Worm (Caenorhabditis elegans) whole organism, L3 larva: ENCODE results near the gene C33A12.3.

Experiments
- ZK546.5 ChIP-seq: sonication (generic microtip); optimal IDR thresholded peaks from 2 replicates; lab custom pipeline; 2017; ENCODE audit warnings: missing biosample characterization, missing genetic modification characterization
- ama-1 ChIP-seq: fragments of 150-350 bp; optimal IDR thresholded peaks from 2 replicates; lab custom pipeline; 2018
- ceh-16 ChIP-seq: sonication (generic microtip); optimal IDR thresholded peaks from 2 replicates; lab custom pipeline; 2017; ENCODE audit warnings: missing biosample characterization, missing genetic modification characterization
- ceh-82 ChIP-seq: fragments of 150-350 bp; optimal IDR thresholded peaks from 2 replicates; lab custom pipeline; 2014; ENCODE audit warnings: missing biosample characterization, missing genetic modification characterization
- egl-27 ChIP-seq: sonication (generic microtip); optimal IDR thresholded peaks from 4 replicates; lab custom pipeline; 2017; ENCODE audit warnings: missing biosample characterization, missing genetic modification reagents, missing genetic modification characterization
- elt-1 ChIP-seq: fragments of 150-350 bp; optimal IDR thresholded peaks from 2 replicates; lab custom pipeline; 2014; ENCODE audit warnings: missing biosample characterization, missing genetic modification characterization
- elt-2 ChIP-seq: sonication (generic microtip); optimal IDR thresholded peaks from 2 replicates; lab custom pipeline; 2016; ENCODE audit warnings: missing genetic modification reagents, mild to moderate bottlenecking, missing genetic modification characterization, missing compliant biosample characterization
- elt-3 ChIP-seq, 3 experiments: fragments of 150-350 bp in 1 of 3; sonication (generic microtip) in 2 of 3; optimal IDR thresholded peaks; 2 replicates in 2 of 3; 4 replicates in 1 of 3; lab custom pipeline; 2014 to 2017; ENCODE audit warnings: missing biosample characterization in 3 of 3, missing genetic modification characterization in 3 of 3
- fkh-10 ChIP-seq: sonication (generic microtip); optimal IDR thresholded peaks from 2 replicates; lab custom pipeline; 2017; ENCODE audit warnings: missing biosample characterization, missing genetic modification reagents, missing genetic modification characterization
- fkh-2 ChIP-seq: fragments of 150-350 bp; optimal IDR thresholded peaks from 2 replicates; lab custom pipeline; 2014; ENCODE audit warnings: missing biosample characterization, missing genetic modification reagents, missing genetic modification characterization
- fos-1 ChIP-seq: fragments of 150-350 bp; optimal IDR thresholded peaks from 2 replicates; lab custom pipeline; 2014; ENCODE audit warnings: missing biosample characterization, missing genetic modification characterization
- hmg-11 ChIP-seq: sonication (generic microtip); optimal IDR thresholded peaks from 2 replicates; lab custom pipeline; 2016; ENCODE audit warnings: missing genetic modification characterization, missing compliant biosample characterization
- jun-1 ChIP-seq: fragments of 150-350 bp; optimal IDR thresholded peaks from 2 replicates; lab custom pipeline; 2014; ENCODE audit warnings: missing biosample characterization, missing genetic modification reagents, missing genetic modification characterization
- lin-15B ChIP-seq: fragments of 150-350 bp; optimal IDR thresholded peaks from 2 replicates; lab custom pipeline; 2014; ENCODE audit warnings: missing biosample characterization, missing genetic modification characterization
- lin-39 ChIP-seq: fragments of 150-350 bp; optimal IDR thresholded peaks from 2 replicates; lab custom pipeline; 2018; ENCODE audit warnings: missing biosample characterization, missing genetic modification reagents, missing genetic modification characterization
- lsy-12 ChIP-seq: sonication (generic microtip); optimal IDR thresholded peaks from 2 replicates; lab custom pipeline; 2016; ENCODE audit warnings: mild to moderate bottlenecking, missing genetic modification characterization, missing compliant biosample characterization
- mdl-1 ChIP-seq: fragments of 150-350 bp; optimal IDR thresholded peaks from 2 replicates; lab custom pipeline; 2014; ENCODE audit warnings: missing biosample characterization, missing genetic modification characterization
- mml-1 ChIP-seq: fragments of 150-350 bp; sonication (generic microtip); optimal IDR thresholded peaks from 3 replicates; lab custom pipeline; 2014; ENCODE audit warnings: missing biosample characterization, missing genetic modification characterization
- nfya-1 ChIP-seq: sonication (generic microtip); optimal IDR thresholded peaks from 2 replicates; lab custom pipeline; 2017; ENCODE audit warnings: missing genetic modification characterization, mild to moderate bottlenecking, missing compliant biosample characterization, antibody characterized with exemption, moderate library complexity; ENCODE audit not compliant: insufficient read depth
- nhr-11 ChIP-seq: fragments of 150-350 bp; optimal IDR thresholded peaks from 2 replicates; lab custom pipeline; 2014; ENCODE audit warnings: missing biosample characterization, missing genetic modification characterization
- nhr-23 ChIP-seq: fragments of 150-350 bp; optimal IDR thresholded peaks from 2 replicates; lab custom pipeline; 2014; ENCODE audit warnings: missing biosample characterization, missing genetic modification reagents, missing genetic modification characterization
- nhr-237 ChIP-seq: fragments of 150-350 bp; optimal IDR thresholded peaks from 2 replicates; lab custom pipeline; 2014; ENCODE audit warnings: missing biosample characterization, missing genetic modification characterization
- nhr-25 ChIP-seq: sonication (generic microtip); optimal IDR thresholded peaks from 2 replicates; lab custom pipeline; 2017; ENCODE audit warnings: missing biosample characterization, missing genetic modification characterization
- nhr-28 ChIP-seq: fragments of 150-350 bp; optimal IDR thresholded peaks from 2 replicates; lab custom pipeline; 2014; ENCODE audit warnings: missing biosample characterization, missing genetic modification characterization
- nhr-43 ChIP-seq: sonication (generic microtip); optimal IDR thresholded peaks from 2 replicates; lab custom pipeline; 2016; ENCODE audit warnings: mild to moderate bottlenecking, missing genetic modification characterization, missing compliant biosample characterization; ENCODE audit not compliant: poor library complexity, severe bottlenecking
- nhr-67 ChIP-seq: fragments of 150-350 bp; optimal IDR thresholded peaks from 2 replicates; lab custom pipeline; 2014; ENCODE audit warnings: missing biosample characterization, missing genetic modification characterization
- nhr-76 ChIP-seq: fragments of 150-350 bp; sonication (generic microtip); optimal IDR thresholded peaks from 5 replicates; lab custom pipeline; 2014; ENCODE audit warnings: missing biosample characterization, missing genetic modification characterization
- pha-4 ChIP-seq: fragments of 150-350 bp; optimal IDR thresholded peaks from 2 replicates; lab custom pipeline; 2014; ENCODE audit warnings: missing biosample characterization, missing genetic modification reagents, missing genetic modification characterization
- pqm-1 ChIP-seq: fragments of 150-350 bp; optimal IDR thresholded peaks from 2 replicates; lab custom pipeline; 2017; ENCODE audit warnings: missing biosample characterization, missing genetic modification characterization, inconsistent platforms
- skn-1 ChIP-seq: fragments of 150-350 bp; optimal IDR thresholded peaks from 2 replicates; lab custom pipeline; 2014; ENCODE audit warnings: missing biosample characterization, missing genetic modification characterization
- snpc-4 ChIP-seq: fragments of 150-350 bp; optimal IDR thresholded peaks from 2 replicates; lab custom pipeline; 2014; ENCODE audit warnings: missing biosample characterization, missing genetic modification characterization
- tbx-2 ChIP-seq: sonication (generic microtip); optimal IDR thresholded peaks from 2 replicates; lab custom pipeline; 2016; ENCODE audit warnings: mild to moderate bottlenecking, missing genetic modification characterization, missing compliant biosample characterization
- unc-39 ChIP-seq: sonication (generic microtip); optimal IDR thresholded peaks from 4 replicates; lab custom pipeline; 2017; ENCODE audit warnings: missing biosample characterization, missing genetic modification characterization
- zag-1 ChIP-seq: fragments of 150-350 bp; optimal IDR thresholded peaks from 2 replicates; lab custom pipeline; 2014; ENCODE audit warnings: missing biosample characterization, missing genetic modification characterization
- ztf-11 ChIP-seq: fragments of 150-350 bp; optimal IDR thresholded peaks from 2 replicates; lab custom pipeline; 2014; ENCODE audit warnings: missing biosample characterization, missing genetic modification characterization
- ztf-4 ChIP-seq: fragments of 150-350 bp; optimal IDR thresholded peaks from 2 replicates; lab custom pipeline; 2014; ENCODE audit warnings: missing biosample characterization, missing genetic modification characterization

The C33A12.3 gene

DNA sequence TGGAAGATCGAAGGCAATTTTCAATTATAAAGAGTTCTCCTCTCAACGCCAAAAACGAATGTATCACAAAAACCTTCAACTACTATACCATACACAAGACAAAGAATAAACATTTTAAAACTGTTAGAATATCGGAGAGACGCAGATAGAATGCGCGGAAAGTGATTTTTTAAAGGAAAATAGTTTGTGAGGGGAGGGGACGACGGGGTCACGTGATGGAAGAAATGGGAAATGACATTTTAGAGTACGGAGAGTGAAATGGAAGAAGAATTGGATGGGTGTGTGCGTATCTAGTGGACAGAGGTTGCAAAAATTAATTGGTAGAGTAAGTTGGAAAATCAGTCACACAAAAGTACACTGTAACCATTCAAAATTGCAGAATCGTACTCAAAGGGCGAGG lies 21.5 kb upstream of the C33A12.3 start:
- TF ChIP-seq elt-2 (tag; lab: Kevin White, UChicago) (no peak), fkh-10 (GFP tag; lab: Kevin White, UChicago) (no peak), nhr-23 (tag; lab: Kevin White, UChicago) (peak; percentile 46), nhr-25 (tag; lab: Kevin White, UChicago) (peak; percentile 85), snpc-4 (peak; percentile 6), ztf-11 (no peak), pha-4 (tag; lab: Kevin White, UChicago) (peak; percentile 48)

ce11 chrIV:9533071-9533470 lies 20.3 kb upstream of the C33A12.3 start, which contains the start of gene F56H11.2:
F56H11.2 (minus strand) TSS chrIV:9533171.
- TF ChIP-seq fos-1 (tag; lab: Kevin White, UChicago) (no peak), elt-2 (tag; lab: Kevin White, UChicago) (peak; percentile 14), nhr-237 (no peak), tbx-2 (no peak)

DNA sequence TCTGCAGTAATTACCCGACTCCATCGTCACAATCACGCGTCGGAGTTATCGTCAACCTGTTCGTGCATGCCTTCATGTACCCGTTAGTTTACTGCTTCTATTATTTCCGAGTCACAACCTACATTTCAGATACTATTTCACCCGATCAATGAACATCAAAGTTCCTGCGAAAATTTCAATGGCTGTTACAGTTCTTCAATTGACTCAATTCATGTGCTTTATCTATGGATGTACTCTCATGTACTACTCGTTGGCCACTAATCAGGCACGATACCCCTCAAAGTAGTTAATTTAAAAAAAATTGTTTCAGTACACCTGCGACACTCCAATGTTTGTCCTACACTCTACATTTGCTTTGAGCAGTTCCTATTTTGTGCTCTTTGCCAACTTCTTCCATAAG lies 18.0 kb upstream of the C33A12.3 start:
- no peak for TF ChIP-seq snpc-4
- peak; percentile 8 for TF ChIP-seq nhr-23 (tag; lab: Kevin White, UChicago)
- TF ChIP-seq nhr-43 = peak; percentile 7
- TF ChIP-seq nhr-11 (tag; lab: Kevin White, UChicago) = no peak
- TF ChIP-seq lsy-12 (tag; lab: Kevin White, UChicago) = peak; percentile 44
- TF ChIP-seq ama-1 (lab: Kevin White, UChicago) = peak; percentile 45
- TF ChIP-seq mml-1 (tag; lab: Kevin White, UChicago) = no peak
- TF ChIP-seq pha-4 (tag; lab: Kevin White, UChicago) = no peak
- TF ChIP-seq nhr-25 (tag; lab: Kevin White, UChicago) = peak; percentile 39

DNA sequence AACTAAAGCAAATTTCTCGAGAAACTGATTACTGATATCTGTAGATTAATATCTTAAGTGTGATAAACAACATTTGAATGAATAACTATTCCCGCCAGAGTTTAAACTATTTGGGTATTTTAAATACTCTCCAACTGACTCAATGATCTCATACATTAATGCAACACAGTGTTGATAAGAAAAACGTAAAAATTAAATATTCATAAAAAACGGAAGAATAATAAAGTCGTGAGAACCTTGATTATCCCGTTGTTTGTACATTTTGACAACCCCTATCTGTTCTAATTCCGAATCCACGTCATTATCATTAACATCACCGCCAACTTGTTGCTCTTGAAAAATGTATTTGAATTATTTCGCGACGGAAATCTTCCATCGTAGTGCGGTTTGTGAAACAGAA lies 16.8 kb upstream of the C33A12.3 start, which contains the start of gene elo-7:
TSS of gene elo-7 (plus strand) at position 301 of the 400 bp plus-strand sequence.
- TF ChIP-seq elt-1 (tag; lab: Kevin White, UChicago) (no peak), fkh-10 (GFP tag; lab: Kevin White, UChicago) (no peak), mdl-1 (tag; lab: Kevin White, UChicago) (no peak), ceh-16 (tag; lab: Kevin White, UChicago) (no peak), nhr-76 (tag; lab: Kevin White, UChicago) (no peak), nhr-28 (no peak), ama-1 (lab: Kevin White, UChicago) (no peak), lin-39 (no peak)
- TF ChIP-seq, all 47 proteins: peak for 0

- TF ChIP-seq lin-15B (tag; lab: Kevin White, UChicago) (no peak), zag-1 (tag; lab: Kevin White, UChicago) (no peak), skn-1 (peak; percentile 7), ztf-4 (no peak), ZK546.5 (no peak), nhr-25 (tag; lab: Kevin White, UChicago) (no peak), ceh-82 (no peak), hmg-11 (tag; lab: Kevin White, UChicago) (no peak), mdl-1 (tag; lab: Kevin White, UChicago) (no peak), nhr-28 (no peak), nfya-1 (no peak), elt-2 (tag; lab: Kevin White, UChicago) (peak; percentile 85), pha-4 (tag; lab: Kevin White, UChicago) (peak; percentile 48), ztf-11 (no peak), nhr-76 (tag; lab: Kevin White, UChicago) (no peak), egl-27 (no peak), snpc-4 (no peak), jun-1 (tag; lab: Kevin White, UChicago) (no peak), elt-3 (tag; optimal IDR thresholded peaks at IDR 0.05; lab: Kevin White, UChicago) (no peak), unc-39 (no peak), nhr-67 (no peak), fkh-2 (tag; lab: Kevin White, UChicago) (no peak), lin-39 (no peak), ama-1 (lab: Kevin White, UChicago) (no peak), pqm-1 (tag; lab: Kevin White, UChicago) (peak; percentile 88), ceh-16 (tag; lab: Kevin White, UChicago) (no peak)
Observed at ce11 chrIV:9527002-9527401, 14.2 kb upstream of the C33A12.3 start.
